Worm (Caenorhabditis elegans) whole organism, L2 larva: Measurements from ENCODE around the gene W03A5.2.
A peak's percentile ranks its signal among the peaks of the same experiment; 100 is the strongest.

ENCODE experiments used
- C34F6.9 ChIP-seq: fragments of 150-350 bp; optimal IDR thresholded peaks from 2 replicates; lab custom pipeline; 2014; ENCODE audit warnings: missing biosample characterization, missing genetic modification characterization
- F13H6.1 ChIP-seq: sonication (generic microtip); optimal IDR thresholded peaks from 2 replicates; lab custom pipeline; 2016; ENCODE audit warnings: missing genetic modification characterization, missing compliant biosample characterization
- R02D3.7 ChIP-seq: fragments of 150-350 bp; optimal IDR thresholded peaks from 2 replicates; lab custom pipeline; 2014; ENCODE audit warnings: missing biosample characterization, missing genetic modification characterization
- Y55F3AM.14 ChIP-seq: fragments of 200-800 bp; sonication (Bioruptor generic); optimal IDR thresholded peaks from 2 replicates; lab custom pipeline; 2018; ENCODE audit warnings: mild to moderate bottlenecking, missing genetic modification characterization, missing compliant biosample characterization
- ZK546.5 ChIP-seq: sonication (generic microtip); optimal IDR thresholded peaks from 2 replicates; lab custom pipeline; 2017; ENCODE audit warnings: missing biosample characterization, missing genetic modification characterization
- alr-1 ChIP-seq: fragments of 150-350 bp; optimal IDR thresholded peaks from 2 replicates; lab custom pipeline; 2014; ENCODE audit warnings: missing biosample characterization, missing genetic modification characterization
- aly-2 ChIP-seq: fragments of 150-350 bp; optimal IDR thresholded peaks from 2 replicates; lab custom pipeline; 2014; ENCODE audit warnings: missing biosample characterization, missing genetic modification characterization
- ama-1 ChIP-seq: fragments of 150-350 bp; optimal IDR thresholded peaks from 2 replicates; lab custom pipeline; 2018; ENCODE audit warnings: inconsistent platforms
- blmp-1 ChIP-seq: sonication (generic microtip); optimal IDR thresholded peaks from 2 replicates; lab custom pipeline; 2017; ENCODE audit warnings: missing genetic modification characterization, mild to moderate bottlenecking, missing compliant biosample characterization, antibody characterized with exemption, moderate library complexity; ENCODE audit not compliant: insufficient read depth
- ceh-16 ChIP-seq: fragments of 150-350 bp; optimal IDR thresholded peaks from 2 replicates; lab custom pipeline; 2014; ENCODE audit warnings: missing biosample characterization, missing genetic modification characterization
- ceh-82 ChIP-seq: fragments of 150-350 bp; optimal IDR thresholded peaks from 2 replicates; lab custom pipeline; 2014; ENCODE audit warnings: missing biosample characterization, missing genetic modification characterization
- crh-2 ChIP-seq: sonication (generic microtip); optimal IDR thresholded peaks from 2 replicates; lab custom pipeline; 2017; ENCODE audit warnings: missing biosample characterization, missing genetic modification characterization
- dmd-4 ChIP-seq: sonication (generic microtip); optimal IDR thresholded peaks from 2 replicates; lab custom pipeline; 2017; ENCODE audit warnings: missing biosample characterization, missing genetic modification characterization
- elt-1 ChIP-seq: fragments of 150-350 bp; optimal IDR thresholded peaks from 2 replicates; lab custom pipeline; 2014; ENCODE audit warnings: missing biosample characterization, missing genetic modification characterization
- elt-3 ChIP-seq: sonication (generic microtip); optimal IDR thresholded peaks from 2 replicates; lab custom pipeline; 2017; ENCODE audit warnings: missing biosample characterization, missing genetic modification characterization
- fos-1 ChIP-seq: fragments of 150-350 bp; optimal IDR thresholded peaks from 2 replicates; lab custom pipeline; 2014; ENCODE audit warnings: missing biosample characterization, missing genetic modification characterization
- gmeb-1 ChIP-seq: fragments of 150-350 bp; optimal IDR thresholded peaks from 2 replicates; lab custom pipeline; 2014; ENCODE audit warnings: missing biosample characterization, missing genetic modification characterization
- lin-11 ChIP-seq: fragments of 150-350 bp; sonication (generic microtip); optimal IDR thresholded peaks from 2 replicates; lab custom pipeline; 2014; ENCODE audit warnings: missing biosample characterization, missing genetic modification characterization, inconsistent platforms, mixed read lengths
- lin-13 ChIP-seq: fragments of 150-350 bp; optimal IDR thresholded peaks from 2 replicates; lab custom pipeline; 2014; ENCODE audit warnings: missing biosample characterization, missing genetic modification reagents, missing genetic modification characterization
- lin-39 ChIP-seq: fragments of 150-350 bp; optimal IDR thresholded peaks from 2 replicates; lab custom pipeline; 2014; ENCODE audit warnings: missing biosample characterization, missing genetic modification reagents, missing genetic modification characterization
- lsy-2 ChIP-seq, 2 experiments: fragments of 150-350 bp in 1 of 2; sonication (generic microtip) in 1 of 2; optimal IDR thresholded peaks; 2 replicates each; lab custom pipeline; 2014 to 2017; ENCODE audit warnings: missing biosample characterization in 2 of 2, missing genetic modification characterization in 2 of 2
- mab-5 ChIP-seq: fragments of 150-350 bp; optimal IDR thresholded peaks from 2 replicates; lab custom pipeline; 2014; ENCODE audit warnings: missing biosample characterization, missing genetic modification characterization
- mbf-1 ChIP-seq: sonication (generic microtip); optimal IDR thresholded peaks from 2 replicates; lab custom pipeline; 2017; ENCODE audit warnings: missing biosample characterization, missing genetic modification characterization
- mdl-1 ChIP-seq, 2 experiments: fragments of 150-350 bp in 1 of 2; sonication (generic microtip) in 1 of 2; optimal IDR thresholded peaks; 2 replicates each; lab custom pipeline; 2017; ENCODE audit warnings: missing biosample characterization in 2 of 2, missing genetic modification characterization in 2 of 2
- nhr-10 ChIP-seq: sonication (generic microtip); optimal IDR thresholded peaks from 2 replicates; lab custom pipeline; 2017; ENCODE audit warnings: missing biosample characterization, missing genetic modification characterization
- nhr-11 ChIP-seq: fragments of 150-350 bp; optimal IDR thresholded peaks from 2 replicates; lab custom pipeline; 2014; ENCODE audit warnings: missing biosample characterization, missing genetic modification characterization
- nhr-12 ChIP-seq: fragments of 150-350 bp; optimal IDR thresholded peaks from 2 replicates; lab custom pipeline; 2014; ENCODE audit warnings: missing biosample characterization, missing genetic modification characterization
- nhr-129 ChIP-seq: fragments of 150-350 bp; optimal IDR thresholded peaks from 2 replicates; lab custom pipeline; 2014; ENCODE audit warnings: missing biosample characterization, missing genetic modification characterization
- nhr-21 ChIP-seq: fragments of 150-350 bp; optimal IDR thresholded peaks from 2 replicates; lab custom pipeline; 2014; ENCODE audit warnings: missing biosample characterization, missing genetic modification characterization
- nhr-23 ChIP-seq: fragments of 150-350 bp; optimal IDR thresholded peaks from 2 replicates; lab custom pipeline; 2014; ENCODE audit warnings: missing biosample characterization, missing genetic modification reagents, missing genetic modification characterization
- nhr-237 ChIP-seq: fragments of 150-350 bp; optimal IDR thresholded peaks from 2 replicates; lab custom pipeline; 2014; ENCODE audit warnings: missing biosample characterization, missing genetic modification characterization
- nhr-25 ChIP-seq: fragments of 150-350 bp; sonication (generic microtip); optimal IDR thresholded peaks from 3 replicates; lab custom pipeline; 2014; ENCODE audit warnings: missing biosample characterization, missing genetic modification characterization
- nhr-6 ChIP-seq: fragments of 150-350 bp; optimal IDR thresholded peaks from 2 replicates; lab custom pipeline; 2014; ENCODE audit warnings: missing biosample characterization, missing genetic modification characterization
- nhr-77 ChIP-seq: fragments of 150-350 bp; optimal IDR thresholded peaks from 2 replicates; lab custom pipeline; 2014; ENCODE audit warnings: missing biosample characterization, missing genetic modification characterization
- peb-1 ChIP-seq: fragments of 150-350 bp; optimal IDR thresholded peaks from 2 replicates; lab custom pipeline; 2014; ENCODE audit warnings: missing biosample characterization, missing genetic modification characterization
- skn-1 ChIP-seq: sonication (generic microtip); optimal IDR thresholded peaks from 2 replicates; lab custom pipeline; 2017; ENCODE audit warnings: missing biosample characterization, missing genetic modification characterization
- sma-9 ChIP-seq, 2 experiments: fragments of 150-350 bp in 1 of 2; sonication (generic microtip) in 1 of 2; optimal IDR thresholded peaks; 2 replicates each; lab custom pipeline; 2014 to 2016; ENCODE audit warnings: missing genetic modification characterization in 2 of 2, mild to moderate bottlenecking in 1 of 2, missing biosample characterization in 1 of 2, missing compliant biosample characterization in 1 of 2, missing genetic modification reagents in 1 of 2, moderate library complexity in 1 of 2
- snpc-4 ChIP-seq: fragments of 150-350 bp; optimal IDR thresholded peaks from 2 replicates; lab custom pipeline; 2014; ENCODE audit warnings: missing biosample characterization, missing genetic modification characterization
- unc-39 ChIP-seq: fragments of 150-350 bp; optimal IDR thresholded peaks from 2 replicates; lab custom pipeline; 2014; ENCODE audit warnings: missing biosample characterization, missing genetic modification characterization
- unc-55 ChIP-seq: fragments of 150-350 bp; sonication (generic microtip); optimal IDR thresholded peaks from 3 replicates; lab custom pipeline; 2014; ENCODE audit warnings: missing biosample characterization, missing genetic modification reagents, missing genetic modification characterization
- unc-62 ChIP-seq: fragments of 150-350 bp; optimal IDR thresholded peaks from 2 replicates; lab custom pipeline; 2014; ENCODE audit warnings: missing biosample characterization, missing genetic modification reagents, missing genetic modification characterization
- zag-1 ChIP-seq: fragments of 150-350 bp; optimal IDR thresholded peaks from 2 replicates; lab custom pipeline; 2014; ENCODE audit warnings: missing biosample characterization, missing genetic modification characterization
- ztf-1 ChIP-seq: fragments of 200-800 bp; sonication (Bioruptor generic); conservative IDR thresholded peaks from 2 replicates; pipeline ENCODE4 v1.3.6; 2022; ENCODE audit warnings: missing genetic modification characterization, missing compliant biosample characterization
- ztf-11 ChIP-seq: sonication (generic microtip); optimal IDR thresholded peaks from 2 replicates; lab custom pipeline; 2017; ENCODE audit warnings: missing biosample characterization, missing genetic modification characterization
- ztf-4 ChIP-seq: fragments of 150-350 bp; optimal IDR thresholded peaks from 2 replicates; lab custom pipeline; 2014; ENCODE audit warnings: missing biosample characterization, missing genetic modification characterization

Gene W03A5.2

ce11 chrIII:5405628-5406084, at the start of gene W03A5.2, which contains the start of gene Y32H12A.8:
Gene W03A5.2 (plus strand): TSS chrIII:5406034.
Gene Y32H12A.8 (minus strand): TSS chrIII:5406037.
- TF ChIP-seq mdl-1 (tag; optimal IDR thresholded peaks at IDR 0.05; lab: Kevin White, UChicago) (no peak), ZK546.5 (tag; lab: Kevin White, UChicago) (no peak), lin-39 (no peak), elt-1 (tag; lab: Kevin White, UChicago) (no peak), lsy-2 (tag; optimal IDR thresholded peaks at IDR 0.05; lab: Kevin White, UChicago) (peak in 1 of 2 experiments; percentile 71), ceh-16 (tag; lab: Kevin White, UChicago) (no peak), lin-11 (peak; percentile 10), nhr-11 (tag; lab: Kevin White, UChicago) (no peak), nhr-21 (tag; lab: Kevin White, UChicago) (no peak), ztf-11 (tag; lab: Kevin White, UChicago) (no peak), C34F6.9 (tag; lab: Kevin White, UChicago) (peak; percentile 16), ceh-82 (tag; lab: Kevin White, UChicago) (no peak), nhr-129 (tag; lab: Kevin White, UChicago) (peak; percentile 43), nhr-6 (tag; lab: Kevin White, UChicago) (no peak), nhr-237 (tag; lab: Kevin White, UChicago) (no peak), mbf-1 (tag; lab: Kevin White, UChicago) (no peak), F13H6.1 (tag; lab: Kevin White, UChicago) (no peak), nhr-77 (tag; lab: Kevin White, UChicago) (no peak), unc-55 (GFP tag; lab: Kevin White, UChicago) (peak; percentile 76), zag-1 (no peak), unc-39 (no peak), alr-1 (tag; lab: Kevin White, UChicago) (no peak), skn-1 (tag; lab: Kevin White, UChicago) (no peak), unc-62 (GFP tag; lab: Kevin White, UChicago) (no peak), nhr-23 (tag; lab: Kevin White, UChicago) (no peak), mab-5 (tag; lab: Kevin White, UChicago) (no peak), nhr-10 (tag; lab: Kevin White, UChicago) (no peak), aly-2 (tag; lab: Kevin White, UChicago) (no peak), Y55F3AM.14 (no peak), dmd-4 (no peak), snpc-4 (tag; lab: Kevin White, UChicago) (no peak), nhr-12 (tag; lab: Kevin White, UChicago) (no peak), ama-1 (lab: Kevin White, UChicago) (no peak), lin-13 (GFP tag; lab: Kevin White, UChicago) (no peak), blmp-1 (tag; lab: Kevin White, UChicago) (no peak), R02D3.7 (tag; lab: Kevin White, UChicago) (no peak), nhr-25 (tag; lab: Kevin White, UChicago) (no peak), peb-1 (no peak), ztf-4 (tag; lab: Kevin White, UChicago) (no peak), fos-1 (tag; lab: Kevin White, UChicago) (no peak), crh-2 (tag; lab: Kevin White, UChicago) (peak; percentile 26), sma-9 (GFP tag; optimal IDR thresholded peaks at IDR 0.05; lab: Kevin White, UChicago) (no peak), sma-9 (tag; optimal IDR thresholded peaks at IDR 0.05; lab: Kevin White, UChicago) (no peak), ztf-1 (GFP tag; lab: Robert Waterston, UW) (no peak), gmeb-1 (tag; lab: Kevin White, UChicago) (peak; percentile 80), elt-3 (tag; lab: Kevin White, UChicago) (no peak)

DNA sequence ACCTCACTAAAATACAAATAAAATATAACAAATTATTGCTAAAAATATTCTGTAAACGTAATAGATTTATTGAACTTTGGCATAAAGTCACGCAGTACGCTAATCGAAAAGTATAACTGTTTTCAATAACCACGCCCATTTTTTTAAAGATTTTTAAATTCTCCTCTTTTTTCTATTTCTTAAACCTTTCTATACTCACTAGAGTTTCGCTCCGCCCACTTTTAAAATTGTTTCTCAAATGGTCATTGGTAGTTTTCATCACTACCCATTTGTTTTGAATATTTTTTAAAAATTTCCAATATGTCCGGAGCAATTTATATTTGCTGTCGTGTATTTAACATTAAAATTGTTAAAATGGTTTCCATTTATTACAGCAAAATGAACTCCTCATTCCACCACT, 43.9 kb upstream of the W03A5.2 start, which contains the start of gene Y32H12A.1:
Y32H12A.1 (plus strand) TSS at position 301 of the 400 bp plus-strand sequence.
- TF ChIP-seq mdl-1 (tag; optimal IDR thresholded peaks at IDR 0.05; lab: Kevin White, UChicago) = no peak
- TF ChIP-seq, all 48 proteins: peak for 0
